Worm (Caenorhabditis elegans) whole organism, midembryonic: ENCODE measurements around the gene C38C3.6.

Experiments
- med-1 ChIP-seq: sonication (generic microtip); optimal IDR thresholded peaks from 2 replicates; lab custom pipeline; 2017; ENCODE audit warnings: missing genetic modification characterization, mild to moderate bottlenecking, missing compliant biosample characterization, antibody characterized with exemption, missing genetic modification reagents; ENCODE audit not compliant: insufficient read depth
- ztf-29 ChIP-seq: fragments of 200-800 bp; sonication (Bioruptor generic); IDR thresholded peaks from 2 replicates; pipeline ENCODE4 v1.3.6; 2022; ENCODE audit warnings: missing genetic modification reagents, missing genetic modification characterization, missing compliant biosample characterization

- no peak for TF ChIP-seq ztf-29
- no peak for TF ChIP-seq med-1 (GFP tag; lab: Kevin White, UChicago)
Observed at ce11 chrV:1505995-1506394, 14.6 kb upstream of the C38C3.6 start, which contains the start of gene sru-28.
